Comparison of ENCODE assay signal across 1 fruit fly cellular context in genomic region chr3R:17402434-17402833, dm6.
A peak's percentile ranks its signal among the peaks of the same experiment; 100 is the strongest.
TF ChIP-seq lines count a peak whose summit lies in the region.

Sur-8 (minus strand) TSS chr3R:17402515.

TF ChIP-seq in whole organism, embryonic, 481 proteins besides CTCF, POLR2A, EP300 and RAD21 (continued from another document and continues in another):
- TF ChIP-seq Myb (GFP tag; optimal IDR thresholded peaks at IDR 0.05; lab: Kevin White, UChicago), result peak; percentile 60
- TF ChIP-seq row (GFP tag; IDR thresholded peaks at IDR 0.05; lab: Robert Waterston, UW), result 0 out of 3 replicates have a peak, but pooled peaks have one; percentile 22
- 0 out of 3 replicates have a peak, but pooled peaks have one; percentile 28 for TF ChIP-seq HLH4C (GFP tag; IDR thresholded peaks at IDR 0.05; lab: Robert Waterston, UW; ENCODE audit: partially characterized antibody)
- no peak for TF ChIP-seq Elba2 (GFP tag; optimal IDR thresholded peaks at IDR 0.05; lab: Kevin White, UChicago)
- peak; percentile 69 for TF ChIP-seq mam (GFP tag; optimal IDR thresholded peaks at IDR 0.05; lab: Kevin White, UChicago)
- TF ChIP-seq bab2 (GFP tag; optimal IDR thresholded peaks at IDR 0.05; lab: Kevin White, UChicago), result peak; percentile 70
- no peak for TF ChIP-seq exex (tag; optimal IDR thresholded peaks at IDR 0.05; lab: Kevin White, UChicago)
- TF ChIP-seq en (GFP tag; optimal IDR thresholded peaks at IDR 0.05; lab: Kevin White, UChicago), result peak; percentile 33
- no peak for TF ChIP-seq pan (optimal IDR thresholded peaks at IDR 0.05; lab: Kevin White, UChicago)
- peak in 1 of 2 experiments; percentile 77 for TF ChIP-seq pan (GFP tag; optimal IDR thresholded peaks at IDR 0.05 in 1 of 2, IDR thresholded peaks at IDR 0.05 in 1 of 2)
- peak; percentile 70 for TF ChIP-seq CG11504 (tag; optimal IDR thresholded peaks at IDR 0.05; lab: Kevin White, UChicago)
- peak; percentile 85 for TF ChIP-seq Xbp1 (GFP tag; optimal IDR thresholded peaks at IDR 0.05; lab: Kevin White, UChicago)
- TF ChIP-seq fd3F (GFP tag; optimal IDR thresholded peaks at IDR 0.05; lab: Kevin White, UChicago), result peak; percentile 29
- no peak for TF ChIP-seq CG15479 (GFP tag; optimal IDR thresholded peaks at IDR 0.05; lab: Kevin White, UChicago)
- TF ChIP-seq sug (tag; optimal IDR thresholded peaks at IDR 0.05; lab: Kevin White, UChicago), result peak; percentile 53
- TF ChIP-seq Hr3 (GFP tag; optimal IDR thresholded peaks at IDR 0.05; lab: Kevin White, UChicago), result peak; percentile 63
- no peak for TF ChIP-seq Dll (GFP tag; IDR thresholded peaks at IDR 0.05; lab: Robert Waterston, UW; ENCODE audit: partially characterized antibody)
- no peak for TF ChIP-seq zf30C (GFP tag; optimal IDR thresholded peaks at IDR 0.05; lab: Kevin White, UChicago)
- no peak for TF ChIP-seq Abd-B (GFP tag; optimal IDR thresholded peaks at IDR 0.05; lab: Kevin White, UChicago)
- TF ChIP-seq TFAM (GFP tag; optimal IDR thresholded peaks at IDR 0.05; lab: Kevin White, UChicago), result no peak
- TF ChIP-seq CG7928 (GFP tag; optimal IDR thresholded peaks at IDR 0.05; lab: Kevin White, UChicago), result no peak
- no peak for TF ChIP-seq danr (GFP tag; IDR thresholded peaks at IDR 0.05; lab: Robert Waterston, UW)
- no peak for TF ChIP-seq Sry-β (GFP tag; optimal IDR thresholded peaks at IDR 0.05; lab: Kevin White, UChicago)
- TF ChIP-seq CG3281 (GFP tag; optimal IDR thresholded peaks at IDR 0.05; lab: Kevin White, UChicago), result peak; percentile 21
- no peak for TF ChIP-seq phol (tag; optimal IDR thresholded peaks at IDR 0.05; lab: Kevin White, UChicago)
- peak; percentile 38 for TF ChIP-seq CG13123 (GFP tag; optimal IDR thresholded peaks at IDR 0.05; lab: Kevin White, UChicago)
- peak; percentile 69 for TF ChIP-seq Ada2b (GFP tag; IDR thresholded peaks at IDR 0.05; lab: Robert Waterston, UW)
- no peak for TF ChIP-seq z (GFP tag; IDR thresholded peaks at IDR 0.05; lab: Robert Waterston, UW)
- peak; percentile 62 for TF ChIP-seq HmgZ (tag; optimal IDR thresholded peaks at IDR 0.05; lab: Kevin White, UChicago)
- TF ChIP-seq CG4328 (GFP tag; optimal IDR thresholded peaks at IDR 0.05; lab: Kevin White, UChicago), result peak; percentile 21
- peak; percentile 74 for TF ChIP-seq H15 (GFP tag; IDR thresholded peaks at IDR 0.05; lab: Robert Waterston, UW)
- TF ChIP-seq CG17912 (GFP tag; optimal IDR thresholded peaks at IDR 0.05; lab: Kevin White, UChicago), result peak; percentile 61
- TF ChIP-seq CG2120 (GFP tag; optimal IDR thresholded peaks at IDR 0.05; lab: Kevin White, UChicago), result peak; percentile 64
- no peak for TF ChIP-seq Sin3A (optimal IDR thresholded peaks at IDR 0.05; lab: Kevin White, UChicago)
- TF ChIP-seq Pdp1 (GFP tag; optimal IDR thresholded peaks at IDR 0.05; lab: Kevin White, UChicago), result peak; percentile 54 to 69
- peak; percentile 41 for TF ChIP-seq Six4 (GFP tag; optimal IDR thresholded peaks at IDR 0.05; lab: Kevin White, UChicago)
- no peak for TF ChIP-seq ash1 (GFP tag; optimal IDR thresholded peaks at IDR 0.05; lab: Kevin White, UChicago)
- TF ChIP-seq corto (GFP tag; optimal IDR thresholded peaks at IDR 0.05; lab: Kevin White, UChicago), result no peak
- no peak for TF ChIP-seq cwo (GFP tag; optimal IDR thresholded peaks at IDR 0.05; lab: Kevin White, UChicago)
- peak; percentile 3 for TF ChIP-seq Vsx1 (GFP tag; optimal IDR thresholded peaks at IDR 0.05; lab: Kevin White, UChicago)
- TF ChIP-seq Sox102F (GFP tag; optimal IDR thresholded peaks at IDR 0.05; lab: Kevin White, UChicago), result peak; percentile 68
- TF ChIP-seq Side (GFP tag; optimal IDR thresholded peaks at IDR 0.05; lab: Kevin White, UChicago), result peak; percentile 2
- peak; percentile 52 for TF ChIP-seq fd64A (GFP tag; optimal IDR thresholded peaks at IDR 0.05; lab: Kevin White, UChicago)
- TF ChIP-seq Poxn (GFP tag; IDR thresholded peaks at IDR 0.05; lab: Robert Waterston, UW), result no peak
- no peak for TF ChIP-seq Nf-YA (GFP tag; IDR thresholded peaks at IDR 0.05; lab: Robert Waterston, UW)
- TF ChIP-seq kni (GFP tag; optimal IDR thresholded peaks at IDR 0.05; lab: Kevin White, UChicago), result no peak
- TF ChIP-seq her (GFP tag; optimal IDR thresholded peaks at IDR 0.05; lab: Kevin White, UChicago), result peak; percentile 65
- peak; percentile 67 for TF ChIP-seq mirr (GFP tag; optimal IDR thresholded peaks at IDR 0.05; lab: Kevin White, UChicago)
- peak; percentile 88 for TF ChIP-seq CG10979 (tag; optimal IDR thresholded peaks at IDR 0.05; lab: Kevin White, UChicago)
- TF ChIP-seq pho (GFP tag; optimal IDR thresholded peaks at IDR 0.05; lab: Kevin White, UChicago), result peak; percentile 1
- TF ChIP-seq CG8359 (GFP tag; optimal IDR thresholded peaks at IDR 0.05; lab: Kevin White, UChicago; ENCODE audit: borderline replicate concordance), result peak; percentile 47
- TF ChIP-seq slbo (GFP tag; IDR thresholded peaks at IDR 0.05; lab: Robert Waterston, UW), result peak; percentile 87
- peak; percentile 40 for TF ChIP-seq Mad (GFP tag; optimal IDR thresholded peaks at IDR 0.05; lab: Kevin White, UChicago)
- TF ChIP-seq Hand (GFP tag; optimal IDR thresholded peaks at IDR 0.05; lab: Kevin White, UChicago), result no peak
- no peak for TF ChIP-seq gsb-n (tag; optimal IDR thresholded peaks at IDR 0.05; lab: Kevin White, UChicago)
- TF ChIP-seq CG8089 (GFP tag; optimal IDR thresholded peaks at IDR 0.05; lab: Kevin White, UChicago), result peak; percentile 53
- TF ChIP-seq tx (GFP tag; optimal IDR thresholded peaks at IDR 0.05; lab: Kevin White, UChicago), result peak; percentile 35
- no peak for TF ChIP-seq CG33557 (GFP tag; optimal IDR thresholded peaks at IDR 0.05; lab: Kevin White, UChicago)
- no peak for TF ChIP-seq kay (GFP tag; optimal IDR thresholded peaks at IDR 0.05; lab: Kevin White, UChicago)
- TF ChIP-seq CG1603 (tag; optimal IDR thresholded peaks at IDR 0.05; lab: Kevin White, UChicago), result peak; percentile 73
- TF ChIP-seq fu2 (GFP tag; optimal IDR thresholded peaks at IDR 0.05; lab: Kevin White, UChicago), result peak; percentile 27
- TF ChIP-seq cad (GFP tag; optimal IDR thresholded peaks at IDR 0.05; lab: Kevin White, UChicago), result no peak
- TF ChIP-seq Mrtf (GFP tag; IDR thresholded peaks at IDR 0.05; lab: Robert Waterston, UW), result peak; percentile 83
- TF ChIP-seq Bteb2 (GFP tag; optimal IDR thresholded peaks at IDR 0.05; lab: Kevin White, UChicago), result no peak
- peak; percentile 1 for TF ChIP-seq CG6813 (GFP tag; optimal IDR thresholded peaks at IDR 0.05; lab: Kevin White, UChicago)
- TF ChIP-seq CG12942 (GFP tag; optimal IDR thresholded peaks at IDR 0.05; lab: Kevin White, UChicago), result peak; percentile 40
- 0 out of 2 replicates have a peak, but pooled peaks have one; percentile 22 for TF ChIP-seq ranshi (GFP tag; IDR thresholded peaks at IDR 0.05; lab: Robert Waterston, UW)
- TF ChIP-seq CG6854 (GFP tag; optimal IDR thresholded peaks at IDR 0.05; lab: Kevin White, UChicago), result peak; percentile 1
- TF ChIP-seq CG9609 (GFP tag; optimal IDR thresholded peaks at IDR 0.05; lab: Kevin White, UChicago), result peak; percentile 51
- peak; percentile 23 for TF ChIP-seq Sry-δ (GFP tag; optimal IDR thresholded peaks at IDR 0.05; lab: Kevin White, UChicago)
- TF ChIP-seq CG15601 (tag; optimal IDR thresholded peaks at IDR 0.05; lab: Kevin White, UChicago), result no peak
- no peak for TF ChIP-seq lov (optimal IDR thresholded peaks at IDR 0.05; lab: Kevin White, UChicago)
- no peak for TF ChIP-seq lov (GFP tag; IDR thresholded peaks at IDR 0.05; lab: Robert Waterston, UW)
- TF ChIP-seq CG8388 (GFP tag; optimal IDR thresholded peaks at IDR 0.05; lab: Kevin White, UChicago), result peak; percentile 7
- TF ChIP-seq h (optimal IDR thresholded peaks at IDR 0.05; lab: Kevin White, UChicago), result no peak
- no peak for TF ChIP-seq CG7556 (GFP tag; optimal IDR thresholded peaks at IDR 0.05; lab: Kevin White, UChicago)
- TF ChIP-seq tup (GFP tag; optimal IDR thresholded peaks at IDR 0.05; lab: Kevin White, UChicago), result no peak
- TF ChIP-seq Dad (GFP tag; optimal IDR thresholded peaks at IDR 0.05; lab: Kevin White, UChicago), result peak; percentile 10
- TF ChIP-seq otp (GFP tag; IDR thresholded peaks at IDR 0.05; lab: Robert Waterston, UW), result peak; percentile 75; the same call in 2 of the 3 replicates
- TF ChIP-seq Adf1 (GFP tag; IDR thresholded peaks at IDR 0.05; lab: Robert Waterston, UW), result peak; percentile 39
- peak; percentile 43 for TF ChIP-seq CG12219 (GFP tag; optimal IDR thresholded peaks at IDR 0.05; lab: Kevin White, UChicago)
- peak; percentile 78 for TF ChIP-seq MTF-1 (GFP tag; optimal IDR thresholded peaks at IDR 0.05; lab: Kevin White, UChicago; ENCODE audit: borderline replicate concordance)
- no peak for TF ChIP-seq CG32767 (GFP tag; IDR thresholded peaks at IDR 0.05; lab: Robert Waterston, UW)
- peak; percentile 30 for TF ChIP-seq ATbp (GFP tag; optimal IDR thresholded peaks at IDR 0.05; lab: Kevin White, UChicago)
- TF ChIP-seq grn (GFP tag; optimal IDR thresholded peaks at IDR 0.05; lab: Kevin White, UChicago), result peak; percentile 8
- peak; percentile 58 for TF ChIP-seq CG9817 (tag; optimal IDR thresholded peaks at IDR 0.05; lab: Kevin White, UChicago)
- peak; percentile 61; the same call in 2 of the 3 replicates for TF ChIP-seq ase (GFP tag; IDR thresholded peaks at IDR 0.05; lab: Robert Waterston, UW)
- no peak for TF ChIP-seq Dip2 (GFP tag; IDR thresholded peaks at IDR 0.05; lab: Robert Waterston, UW)
- TF ChIP-seq CG34376 (GFP tag; optimal IDR thresholded peaks at IDR 0.05; lab: Kevin White, UChicago), result peak; percentile 39
- TF ChIP-seq CG7987 (GFP tag; optimal IDR thresholded peaks at IDR 0.05; lab: Kevin White, UChicago), result peak; percentile 64
- no peak for TF ChIP-seq gcm (GFP tag; optimal IDR thresholded peaks at IDR 0.05; lab: Kevin White, UChicago)
- TF ChIP-seq Tbp (GFP tag; optimal IDR thresholded peaks at IDR 0.05; lab: Kevin White, UChicago), result no peak
- peak; percentile 35 for TF ChIP-seq CG3995 (GFP tag; optimal IDR thresholded peaks at IDR 0.05; lab: Kevin White, UChicago)
- TF ChIP-seq CG11560 (tag; IDR thresholded peaks at IDR 0.05; lab: Robert Waterston, UW), result 0 out of 3 replicates have a peak, but pooled peaks have one; percentile 39
- TF ChIP-seq Ets65A (GFP tag; lab: Kevin White, UChicago), result peak; percentile 92
- TF ChIP-seq CG9876 (GFP tag; optimal IDR thresholded peaks at IDR 0.05; lab: Kevin White, UChicago), result peak; percentile 60
- peak; percentile 47 for TF ChIP-seq CG18599 (GFP tag; optimal IDR thresholded peaks at IDR 0.05; lab: Kevin White, UChicago)
- peak; percentile 47; the same call in 1 of the 2 replicates for TF ChIP-seq CG31224 (GFP tag; IDR thresholded peaks at IDR 0.05; lab: Robert Waterston, UW)
- TF ChIP-seq lilli (GFP tag; optimal IDR thresholded peaks at IDR 0.05; lab: Kevin White, UChicago), result peak; percentile 65
- peak; percentile 78 for TF ChIP-seq tin (GFP tag; optimal IDR thresholded peaks at IDR 0.05; lab: Kevin White, UChicago)
- TF ChIP-seq pros (GFP tag; optimal IDR thresholded peaks at IDR 0.05; lab: Kevin White, UChicago), result no peak
- no peak for TF ChIP-seq Gsc (GFP tag; IDR thresholded peaks at IDR 0.05; lab: Robert Waterston, UW)
- TF ChIP-seq Blimp-1 (GFP tag; optimal IDR thresholded peaks at IDR 0.05; lab: Kevin White, UChicago), result peak; percentile 31
- no peak for TF ChIP-seq hkb (optimal IDR thresholded peaks at IDR 0.05; lab: Kevin White, UChicago)
- peak; percentile 56; the same call in 1 of the 2 replicates for TF ChIP-seq hkb (GFP tag; IDR thresholded peaks at IDR 0.05; lab: Robert Waterston, UW)
- TF ChIP-seq bbx (GFP tag; IDR thresholded peaks at IDR 0.05; lab: Robert Waterston, UW; ENCODE audit: partially characterized antibody), result no peak
- TF ChIP-seq luna (GFP tag; optimal IDR thresholded peaks at IDR 0.05; lab: Kevin White, UChicago), result peak; percentile 48
- no peak for TF ChIP-seq vfl (GFP tag; optimal IDR thresholded peaks at IDR 0.05; lab: Kevin White, UChicago)
- no peak for TF ChIP-seq ERR (GFP tag; optimal IDR thresholded peaks at IDR 0.05; lab: Kevin White, UChicago)
- TF ChIP-seq CG42726 (GFP tag; IDR thresholded peaks at IDR 0.05; lab: Robert Waterston, UW; ENCODE audit: partially characterized antibody), result peak; percentile 53; the same call in 1 of the 2 replicates
- TF ChIP-seq unpg (GFP tag; optimal IDR thresholded peaks at IDR 0.05; lab: Kevin White, UChicago), result no peak
- peak; percentile 76 for TF ChIP-seq sisA (GFP tag; IDR thresholded peaks at IDR 0.05; lab: Robert Waterston, UW)
- TF ChIP-seq salm (tag; optimal IDR thresholded peaks at IDR 0.05; lab: Kevin White, UChicago), result no peak
- peak; percentile 30 for TF ChIP-seq NK7.1 (GFP tag; optimal IDR thresholded peaks at IDR 0.05; lab: Kevin White, UChicago)
- peak; percentile 25 for TF ChIP-seq BtbVII (GFP tag; optimal IDR thresholded peaks at IDR 0.05; lab: Kevin White, UChicago)
- no peak for TF ChIP-seq ac (GFP tag; optimal IDR thresholded peaks at IDR 0.05; lab: Kevin White, UChicago)
- peak; percentile 77 for TF ChIP-seq caup (GFP tag; optimal IDR thresholded peaks at IDR 0.05; lab: Kevin White, UChicago; ENCODE audit: severe bottlenecking)
- no peak for TF ChIP-seq usp (GFP tag; optimal IDR thresholded peaks at IDR 0.05; lab: Kevin White, UChicago)
- no peak for TF ChIP-seq CG12391 (tag; optimal IDR thresholded peaks at IDR 0.05; lab: Kevin White, UChicago)
- peak; percentile 55 for TF ChIP-seq CG1647 (GFP tag; optimal IDR thresholded peaks at IDR 0.05; lab: Kevin White, UChicago)
- TF ChIP-seq CG12071 (GFP tag; optimal IDR thresholded peaks at IDR 0.05; lab: Kevin White, UChicago), result peak; percentile 48
- TF ChIP-seq dmrt99B (tag; optimal IDR thresholded peaks at IDR 0.05; lab: Kevin White, UChicago), result peak; percentile 55
- no peak for TF ChIP-seq CkIIα-i1 (GFP tag; IDR thresholded peaks at IDR 0.05; lab: Robert Waterston, UW)
- TF ChIP-seq Sox100B (GFP tag; optimal IDR thresholded peaks at IDR 0.05; lab: Kevin White, UChicago), result no peak
- no peak for TF ChIP-seq ato (GFP tag; IDR thresholded peaks at IDR 0.05; lab: Robert Waterston, UW; ENCODE audit: partially characterized antibody)
- no peak for TF ChIP-seq cg (GFP tag; optimal IDR thresholded peaks at IDR 0.05; lab: Kevin White, UChicago)
- peak; percentile 1 for TF ChIP-seq fd96Cb (tag; optimal IDR thresholded peaks at IDR 0.05; lab: Kevin White, UChicago)
- no peak for TF ChIP-seq lola (GFP tag; optimal IDR thresholded peaks at IDR 0.05; lab: Kevin White, UChicago)
- peak; percentile 31 for TF ChIP-seq Dref (GFP tag; IDR thresholded peaks at IDR 0.05; lab: Robert Waterston, UW)
- no peak for TF ChIP-seq wdn (GFP tag; IDR thresholded peaks at IDR 0.05; lab: Robert Waterston, UW)
- TF ChIP-seq vvl (GFP tag; IDR thresholded peaks at IDR 0.05; lab: Robert Waterston, UW), result peak; percentile 76; the same call in 1 of the 2 replicates
- no peak for TF ChIP-seq Usf (GFP tag; optimal IDR thresholded peaks at IDR 0.05; lab: Kevin White, UChicago)
